Worm (Caenorhabditis elegans) whole organism, young adult: ENCODE results near the gene ufd-1.

Source experiments
- C06A6.2 ChIP-seq: fragments of 200-800 bp; sonication (Bioruptor generic); conservative IDR thresholded peaks from 2 replicates; pipeline ENCODE4 v1.3.6; 2022; ENCODE audit warnings: missing genetic modification characterization, missing compliant biosample characterization
- F22D6.2 ChIP-seq: sonication (generic microtip); optimal IDR thresholded peaks from 2 replicates; lab custom pipeline; 2016; ENCODE audit warnings: mild to moderate bottlenecking, missing genetic modification characterization, missing compliant biosample characterization
- F23B12.7 ChIP-seq: sonication (generic microtip); optimal IDR thresholded peaks from 2 replicates; lab custom pipeline; 2017; ENCODE audit warnings: missing genetic modification characterization, mild to moderate bottlenecking, missing compliant biosample characterization, antibody characterized with exemption, moderate library complexity; ENCODE audit not compliant: insufficient read depth
- F37B4.10 ChIP-seq: fragments of 200-800 bp; sonication (Bioruptor generic); IDR thresholded peaks from 2 replicates; pipeline ENCODE4 v1.3.6; 2022; ENCODE audit warnings: missing genetic modification characterization, missing compliant biosample characterization
- F49E8.2 ChIP-seq: sonication (generic microtip); optimal IDR thresholded peaks from 3 replicates; lab custom pipeline; 2017; ENCODE audit warnings: missing genetic modification characterization, mild to moderate bottlenecking, missing compliant biosample characterization, antibody characterized with exemption, moderate library complexity; ENCODE audit not compliant: insufficient read depth
- F52B5.7 ChIP-seq: sonication (generic microtip); optimal IDR thresholded peaks from 2 replicates; lab custom pipeline; 2016; ENCODE audit warnings: mild to moderate bottlenecking, missing genetic modification characterization, missing compliant biosample characterization
- Y53G8AR.9 ChIP-seq: fragments of 200-800 bp; sonication (Bioruptor generic); conservative IDR thresholded peaks from 2 replicates; pipeline ENCODE4 v1.3.6; 2022; ENCODE audit warnings: missing genetic modification reagents, missing genetic modification characterization, missing compliant biosample characterization
- Y56A3A.18 ChIP-seq: fragments of 200-800 bp; sonication (Bioruptor generic); IDR thresholded peaks from 2 replicates; pipeline ENCODE4 v1.3.6; 2022; ENCODE audit warnings: missing genetic modification reagents, missing genetic modification characterization, missing compliant biosample characterization
- Y79H2A.3 ChIP-seq: fragments of 200-800 bp; sonication (Bioruptor generic); conservative IDR thresholded peaks from 2 replicates; pipeline ENCODE4 v1.3.6; 2022; ENCODE audit warnings: missing genetic modification reagents, missing genetic modification characterization, missing compliant biosample characterization
- Y95B8A.8 ChIP-seq: fragments of 200-800 bp; sonication (Bioruptor generic); IDR thresholded peaks from 2 replicates; pipeline ENCODE4 v1.3.6; 2022; ENCODE audit warnings: missing genetic modification reagents, missing genetic modification characterization, missing compliant biosample characterization
- ZK185.1 ChIP-seq: sonication (generic microtip); optimal IDR thresholded peaks from 2 replicates; lab custom pipeline; 2016; ENCODE audit warnings: mild to moderate bottlenecking, missing genetic modification characterization, missing compliant biosample characterization; ENCODE audit not compliant: poor library complexity, severe bottlenecking
- ama-1 ChIP-seq, 3 experiments: fragments of 150-350 bp in 1 of 3; sonication (generic microtip) in 2 of 3; optimal IDR thresholded peaks; 2 replicates each; lab custom pipeline; 2014 to 2018; ENCODE audit warnings: missing biosample characterization in 2 of 3, missing genetic modification characterization in 2 of 3, missing genetic modification reagents in 2 of 3
- attf-6 ChIP-seq: fragments of 200-800 bp; sonication (Bioruptor generic); IDR thresholded peaks from 2 replicates; pipeline ENCODE4 v1.3.6; 2022; ENCODE audit warnings: missing genetic modification reagents, missing genetic modification characterization, missing compliant biosample characterization
- bed-2 ChIP-seq: fragments of 200-800 bp; sonication (Bioruptor generic); IDR thresholded peaks from 2 replicates; pipeline ENCODE4 v1.3.6; 2022; ENCODE audit warnings: missing genetic modification reagents, missing genetic modification characterization, missing compliant biosample characterization
- ceh-79 ChIP-seq: sonication (generic microtip); optimal IDR thresholded peaks from 2 replicates; lab custom pipeline; 2017; ENCODE audit warnings: mild to moderate bottlenecking, missing genetic modification characterization, missing compliant biosample characterization
- egl-44 ChIP-seq: fragments of 200-800 bp; sonication (Bioruptor generic); IDR thresholded peaks from 2 replicates; pipeline ENCODE4 v1.3.6; 2022; ENCODE audit warnings: missing genetic modification reagents, missing genetic modification characterization, missing compliant biosample characterization
- egrh-3 ChIP-seq: fragments of 200-800 bp; sonication (Bioruptor generic); IDR thresholded peaks from 2 replicates; pipeline ENCODE4 v1.3.6; 2022; ENCODE audit warnings: missing genetic modification reagents, missing genetic modification characterization, missing compliant biosample characterization
- ekl-4 ChIP-seq: fragments of 200-800 bp; sonication (Bioruptor generic); IDR thresholded peaks from 2 replicates; pipeline ENCODE4 v1.3.6; 2022; ENCODE audit warnings: missing genetic modification reagents, missing genetic modification characterization, missing compliant biosample characterization
- gei-17 ChIP-seq: fragments of 200-800 bp; sonication (Bioruptor generic); optimal IDR thresholded peaks from 2 replicates; lab custom pipeline; 2018; ENCODE audit warnings: mild to moderate bottlenecking, missing genetic modification characterization, missing compliant biosample characterization
- hlh-12 ChIP-seq: sonication (generic microtip); optimal IDR thresholded peaks from 2 replicates; lab custom pipeline; 2016; ENCODE audit warnings: missing genetic modification characterization, missing compliant biosample characterization
- hmg-20 ChIP-seq: fragments of 200-800 bp; sonication (Bioruptor generic); IDR thresholded peaks from 2 replicates; pipeline ENCODE4 v1.3.6; 2022; ENCODE audit warnings: missing genetic modification reagents, missing genetic modification characterization, missing compliant biosample characterization
- let-607 ChIP-seq, 2 experiments: fragments of 200-800 bp in 1 of 2; sonication (Bioruptor generic) in 1 of 2; sonication (generic microtip) in 1 of 2; optimal IDR thresholded peaks; 2 replicates each; lab custom pipeline; 2016 to 2018; ENCODE audit warnings: mild to moderate bottlenecking in 2 of 2, missing compliant biosample characterization in 2 of 2, missing genetic modification characterization in 2 of 2, moderate library complexity in 2 of 2, missing genotype in 1 of 2
- lir-1 ChIP-seq: fragments of 200-800 bp; sonication (Bioruptor generic); conservative IDR thresholded peaks from 2 replicates; pipeline ENCODE4 v1.3.6; 2022; ENCODE audit warnings: missing genetic modification reagents, missing genetic modification characterization, missing compliant biosample characterization
- madf-10 ChIP-seq: sonication (generic microtip); optimal IDR thresholded peaks from 2 replicates; lab custom pipeline; 2016; ENCODE audit warnings: mild to moderate bottlenecking, missing genetic modification characterization, missing compliant biosample characterization
- madf-8 ChIP-seq: fragments of 200-800 bp; sonication (Bioruptor generic); conservative IDR thresholded peaks from 2 replicates; pipeline ENCODE4 v1.3.6; 2022; ENCODE audit warnings: missing genetic modification reagents, missing genetic modification characterization, missing compliant biosample characterization
- nhr-27 ChIP-seq: fragments of 200-800 bp; sonication (Bioruptor generic); optimal IDR thresholded peaks from 2 replicates; lab custom pipeline; 2018; ENCODE audit warnings: mild to moderate bottlenecking, missing genetic modification characterization, moderate library complexity, missing compliant biosample characterization
- nhr-80 ChIP-seq: sonication (generic microtip); optimal IDR thresholded peaks from 2 replicates; lab custom pipeline; 2016; ENCODE audit warnings: missing genetic modification characterization, missing compliant biosample characterization
- pbrm-1 ChIP-seq: fragments of 200-800 bp; sonication (Bioruptor generic); IDR thresholded peaks from 2 replicates; pipeline ENCODE4 v1.3.6; 2022; ENCODE audit warnings: missing genetic modification reagents, missing genetic modification characterization, missing compliant biosample characterization
- rec-8 ChIP-seq, 2 experiments: sonication (generic microtip); optimal IDR thresholded peaks; 2 replicates each; lab custom pipeline; 2016; ENCODE audit warnings: mild to moderate bottlenecking in 2 of 2, missing genetic modification characterization in 2 of 2, missing genetic modification reagents in 2 of 2, missing genotype in 2 of 2, missing biosample characterization in 1 of 2, missing compliant biosample characterization in 1 of 2, moderate library complexity in 1 of 2
- rpc-1 ChIP-seq, 2 experiments: fragments of 150-350 bp in 1 of 2; sonication (generic microtip) in 1 of 2; optimal IDR thresholded peaks; 2 replicates each; lab custom pipeline; 2014 to 2018; ENCODE audit warnings: missing biosample characterization in 1 of 2, missing genetic modification characterization in 1 of 2, missing genetic modification reagents in 1 of 2, missing genotype in 1 of 2
- sea-2 ChIP-seq: fragments of 200-800 bp; sonication (Bioruptor generic); IDR thresholded peaks from 2 replicates; pipeline ENCODE4 v1.3.6; 2022; ENCODE audit warnings: missing genetic modification characterization, missing compliant biosample characterization
- snpc-3.4 ChIP-seq: sonication (generic microtip); optimal IDR thresholded peaks from 2 replicates; lab custom pipeline; 2017; ENCODE audit warnings: missing genetic modification characterization, mild to moderate bottlenecking, missing compliant biosample characterization, antibody characterized with exemption, moderate library complexity, missing genotype, missing genetic modification reagents
- zfh-2 ChIP-seq: fragments of 200-800 bp; sonication (Bioruptor generic); conservative IDR thresholded peaks from 2 replicates; pipeline ENCODE4 v1.3.6; 2022; ENCODE audit warnings: missing genetic modification reagents, missing genetic modification characterization, missing compliant biosample characterization
- zim-3 ChIP-seq: sonication (generic microtip); optimal IDR thresholded peaks from 2 replicates; lab custom pipeline; 2017; ENCODE audit warnings: mild to moderate bottlenecking, missing genetic modification characterization, moderate library complexity, missing compliant biosample characterization
- ztf-22 ChIP-seq: fragments of 200-800 bp; sonication (Bioruptor generic); optimal IDR thresholded peaks from 2 replicates; lab custom pipeline; 2018; ENCODE audit warnings: mild to moderate bottlenecking, missing genetic modification characterization, moderate library complexity, missing compliant biosample characterization
- ztf-25 ChIP-seq: fragments of 200-800 bp; sonication (Bioruptor generic); IDR thresholded peaks from 2 replicates; pipeline ENCODE4 v1.3.6; 2022; ENCODE audit warnings: missing genetic modification reagents, missing genetic modification characterization, missing compliant biosample characterization

The ufd-1 gene

DNA sequence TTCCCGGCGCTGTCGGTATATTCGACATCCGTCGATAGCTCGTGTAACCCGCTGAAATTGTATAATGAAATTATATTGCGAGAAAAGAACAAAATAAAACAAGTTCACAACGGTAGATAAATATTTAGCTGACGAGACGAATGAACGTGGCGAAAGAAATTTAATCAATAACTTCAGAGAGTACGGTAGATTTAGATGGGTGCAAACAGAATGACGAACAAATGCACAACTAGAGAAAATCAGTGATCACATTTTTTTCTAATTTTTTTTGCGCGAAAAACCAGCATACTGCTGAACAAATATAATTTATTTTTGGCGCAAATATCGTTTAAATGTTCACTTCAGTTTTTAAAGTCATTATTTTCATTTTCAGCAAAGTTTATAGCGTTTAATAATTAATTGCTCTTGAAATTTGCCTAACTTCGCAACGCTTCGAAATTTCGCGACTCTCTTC, 30.1 kb upstream of the ufd-1 start, which contains the start of gene sec-24.2 (continued):
- TF ChIP-seq attf-6 (GFP tag; lab: Robert Waterston, UW) = 0 out of 2 replicates have a peak, but pooled peaks have one; percentile 25

DNA sequence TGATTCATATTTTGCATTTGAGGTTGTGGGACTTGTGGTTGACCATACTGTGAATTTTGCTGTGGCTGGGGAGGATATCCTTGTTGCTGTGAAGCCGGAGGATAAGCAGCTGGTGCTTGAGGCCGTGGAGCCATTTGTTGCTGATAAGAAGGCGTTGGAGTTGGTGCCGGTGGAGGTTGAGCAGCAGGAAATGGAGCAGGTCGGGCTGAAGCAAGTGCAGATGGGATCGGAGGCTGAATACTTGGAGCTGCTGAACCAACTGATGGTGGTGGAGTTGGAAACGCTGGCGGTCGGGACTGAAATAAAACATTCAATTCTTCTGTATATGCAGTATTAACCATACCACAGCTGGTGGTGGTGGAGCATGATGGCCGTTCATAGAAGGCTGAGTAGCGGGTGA, 29.3 kb upstream of the ufd-1 start:
- TF ChIP-seq egrh-3 = peak; percentile 34; the same call in 1 of the 2 replicates
- peak; percentile 62 for TF ChIP-seq zfh-2 (GFP tag; lab: Robert Waterston, UW)
- no peak for TF ChIP-seq F23B12.7 (tag; lab: Kevin White, UChicago)

DNA sequence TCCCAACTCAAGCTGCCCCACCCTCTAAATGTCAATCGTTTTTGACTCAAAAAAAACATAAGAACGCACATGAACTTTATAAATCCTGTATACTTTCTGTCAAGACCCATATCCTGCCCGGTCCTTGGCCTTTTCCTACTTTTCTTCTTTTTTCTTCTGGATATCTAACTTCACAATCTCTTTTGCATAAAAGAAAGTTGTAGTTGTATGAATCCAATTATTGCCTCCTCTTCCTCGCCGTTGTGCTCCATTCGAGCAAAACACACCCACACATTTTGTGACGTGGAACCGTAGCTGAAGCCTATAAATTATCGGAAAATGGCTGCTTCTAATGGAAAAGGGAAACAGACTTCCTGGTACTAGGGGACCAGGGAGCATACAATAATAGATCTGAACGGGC, 19.5 kb upstream of the ufd-1 start:
- TF ChIP-seq F49E8.2 (no peak), C06A6.2 (GFP tag; lab: Robert Waterston, UW) (no peak), hlh-12 (tag; lab: Kevin White, UChicago) (no peak), snpc-3.4 (no peak), nhr-27 (no peak), zim-3 (tag; lab: Kevin White, UChicago) (no peak), ztf-22 (no peak)
- TF ChIP-seq, all 124 proteins: peak for 0

DNA sequence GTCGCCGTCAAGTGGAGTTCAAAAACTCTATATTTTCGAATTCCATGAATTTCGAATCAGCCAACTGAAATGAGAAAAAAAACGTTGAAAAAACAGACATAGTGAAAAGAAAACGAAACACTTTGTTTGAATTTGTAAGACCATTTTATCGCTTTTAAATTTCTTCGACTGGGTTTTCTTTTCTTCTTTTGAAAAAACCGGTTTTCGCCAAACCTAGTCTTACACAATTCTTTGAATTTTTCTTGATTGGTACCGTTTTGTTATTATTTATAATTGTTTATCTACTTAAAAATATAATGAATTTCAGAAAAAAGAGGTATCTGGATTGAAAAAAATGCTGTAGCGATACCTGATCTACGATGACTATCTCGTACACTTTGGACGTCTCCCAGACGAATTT, 18.9 kb upstream of the ufd-1 start, which contains the start of gene best-22:
Gene best-22, plus strand, starts transcription at position 301 of the 400 bp plus-strand sequence.
- no peak for TF ChIP-seq gei-17 (GFP tag; lab: Kevin White, UChicago)
- TF ChIP-seq Y95B8A.8 = no peak
- TF ChIP-seq Y79H2A.3 (GFP tag; lab: Robert Waterston, UW) = no peak
- no peak for TF ChIP-seq madf-8 (GFP tag; lab: Robert Waterston, UW)

DNA sequence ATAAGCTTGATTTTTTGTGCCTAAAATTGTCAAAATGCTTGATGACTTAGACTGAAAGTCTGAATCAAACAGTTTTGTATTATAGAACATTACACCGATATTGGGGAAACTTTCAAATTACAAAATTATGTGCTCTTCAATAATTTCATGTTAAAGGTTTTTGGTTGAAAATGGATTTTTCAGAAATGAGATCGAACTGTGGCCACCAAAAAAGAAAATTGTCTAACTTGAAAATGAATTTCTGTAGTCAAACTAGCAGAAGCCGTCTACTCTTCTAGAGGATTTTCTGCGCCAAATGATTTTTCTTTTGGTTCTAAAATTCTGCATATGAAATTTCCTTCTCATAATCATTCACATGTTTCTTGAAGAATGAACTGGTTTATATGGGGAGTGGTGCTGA, 10.2 kb upstream of the ufd-1 start:
- no peak for TF ChIP-seq lir-1 (GFP tag; lab: Robert Waterston, UW)
- no peak for TF ChIP-seq sea-2 (GFP tag; lab: Robert Waterston, UW)
- no peak for TF ChIP-seq Y56A3A.18
- TF ChIP-seq bed-2 (GFP tag; lab: Robert Waterston, UW) = no peak
- TF ChIP-seq rec-8 (tag; optimal IDR thresholded peaks at IDR 0.05; lab: Kevin White, UChicago) = no peak
- TF ChIP-seq let-607 (tag; optimal IDR thresholded peaks at IDR 0.05; lab: Kevin White, UChicago) = no peak

DNA sequence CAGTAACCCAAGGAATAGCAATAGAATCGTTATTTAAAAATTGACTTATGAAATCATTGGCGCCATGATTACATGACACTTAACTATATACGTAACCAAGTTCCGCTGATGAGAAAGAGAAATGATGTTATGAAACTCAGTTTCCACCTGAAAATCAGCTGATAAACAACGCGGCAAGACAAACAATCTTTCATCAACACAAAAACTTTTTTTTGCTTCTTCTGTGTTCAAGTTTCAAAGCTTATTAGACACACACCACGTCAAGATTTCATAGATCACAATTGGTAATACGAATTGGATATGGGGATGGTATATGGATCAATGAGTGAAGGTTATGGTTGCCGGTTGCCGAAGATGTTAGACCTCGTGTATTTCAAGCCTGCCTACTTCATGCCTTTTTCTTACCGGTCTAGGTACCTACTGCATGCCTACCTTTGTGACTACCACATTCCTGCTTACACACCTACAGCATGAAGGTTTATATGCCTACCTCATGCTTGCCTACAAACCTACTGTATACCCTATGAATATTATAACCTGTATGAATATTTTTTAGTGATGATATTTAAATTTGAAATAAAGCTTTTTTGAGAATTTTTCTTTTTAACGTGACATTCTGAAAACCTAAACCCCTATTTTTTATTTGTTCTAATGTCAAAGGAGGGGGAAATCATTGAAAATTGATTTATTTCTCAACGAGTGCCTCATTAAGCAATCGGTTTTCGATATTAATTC, 6.4 kb upstream of the ufd-1 start, which contains the start of the genes F19B6.10 and wht-5:
Gene F19B6.10, plus strand, starts transcription at position 301 of the 735 bp plus-strand sequence.
Gene wht-5, plus strand, starts transcription at position 685 of the 735 bp plus-strand sequence.
- TF ChIP-seq gei-17 (GFP tag; lab: Kevin White, UChicago) (no peak), F52B5.7 (no peak), hmg-20 (GFP tag; lab: Robert Waterston, UW) (no peak), ceh-79 (tag; lab: Kevin White, UChicago) (no peak), ekl-4 (GFP tag; lab: Robert Waterston, UW) (no peak), Y53G8AR.9 (GFP tag; lab: Robert Waterston, UW) (no peak), ztf-25 (GFP tag; lab: Robert Waterston, UW) (no peak), nhr-80 (tag; lab: Kevin White, UChicago) (no peak), ZK185.1 (tag; lab: Kevin White, UChicago) (no peak), pbrm-1 (GFP tag; lab: Robert Waterston, UW) (no peak), F22D6.2 (no peak), madf-10 (tag; lab: Kevin White, UChicago) (no peak), egl-44 (GFP tag; lab: Robert Waterston, UW) (no peak), Y95B8A.8 (no peak), hlh-12 (tag; lab: Kevin White, UChicago) (no peak), ama-1 (optimal IDR thresholded peaks at IDR 0.05; lab: Kevin White, UChicago) (no peak), ama-1 (GFP tag; optimal IDR thresholded peaks at IDR 0.05; lab: Kevin White, UChicago) (no peak), attf-6 (GFP tag; lab: Robert Waterston, UW) (no peak), rpc-1 (optimal IDR thresholded peaks at IDR 0.05; lab: Kevin White, UChicago) (no peak), rpc-1 (tag; optimal IDR thresholded peaks at IDR 0.05; lab: Kevin White, UChicago) (no peak), sea-2 (GFP tag; lab: Robert Waterston, UW) (no peak), F37B4.10 (GFP tag; lab: Robert Waterston, UW) (no peak)
